Worm (Caenorhabditis elegans) whole organism, L4/young adult: ENCODE results near the gene lips-1.

Experiments used
- W03F9.2 ChIP-seq: fragments of 150-350 bp; optimal IDR thresholded peaks from 2 replicates; lab custom pipeline; 2014; ENCODE audit warnings: missing biosample characterization, missing genetic modification characterization
- dao-5 ChIP-seq: sonication (generic microtip); optimal IDR thresholded peaks from 2 replicates; lab custom pipeline; 2016; ENCODE audit warnings: missing genotype, missing genetic modification characterization, moderate library complexity, missing compliant biosample characterization

ce11 chrX:12478465-12478864 is 14.1 kb upstream of the lips-1 start:
- TF ChIP-seq W03F9.2 (tag; lab: Kevin White, UChicago): no peak
- TF ChIP-seq dao-5 (tag; lab: Kevin White, UChicago): no peak
